Worm (Caenorhabditis elegans) whole organism, midembryonic: Measurements from ENCODE around the gene F25D1.3.

Experiments used
- T22C8.4 ChIP-seq: fragments of 200-800 bp; sonication (Bioruptor generic); IDR thresholded peaks from 2 replicates; pipeline ENCODE4 v1.3.6; 2022; ENCODE audit warnings: missing genetic modification characterization, missing compliant biosample characterization
- cog-1 ChIP-seq: sonication (generic microtip); optimal IDR thresholded peaks from 2 replicates; lab custom pipeline; 2016; ENCODE audit warnings: missing genetic modification characterization, missing compliant biosample characterization
- flt-1 ChIP-seq: fragments of 200-800 bp; sonication (Bioruptor generic); IDR thresholded peaks from 2 replicates; pipeline ENCODE4 v1.3.6; 2022; ENCODE audit warnings: missing genetic modification characterization, missing compliant biosample characterization
- klf-2 ChIP-seq: fragments of 200-800 bp; sonication (Bioruptor generic); conservative IDR thresholded peaks from 2 replicates; pipeline ENCODE4 v1.3.6; 2022; ENCODE audit warnings: missing genetic modification reagents, missing genetic modification characterization, missing compliant biosample characterization
- med-1 ChIP-seq: sonication (generic microtip); optimal IDR thresholded peaks from 2 replicates; lab custom pipeline; 2017; ENCODE audit warnings: missing genetic modification characterization, mild to moderate bottlenecking, missing compliant biosample characterization, antibody characterized with exemption, missing genetic modification reagents; ENCODE audit not compliant: insufficient read depth
- ref-1 ChIP-seq: fragments of 200-800 bp; sonication (Bioruptor generic); conservative IDR thresholded peaks from 2 replicates; pipeline ENCODE4 v1.3.6; 2022; ENCODE audit warnings: missing genetic modification reagents, missing genetic modification characterization, missing compliant biosample characterization
- tab-1 ChIP-seq: fragments of 200-800 bp; sonication (Bioruptor generic); IDR thresholded peaks from 2 replicates; pipeline ENCODE4 v1.3.6; 2022; ENCODE audit warnings: missing genetic modification characterization, missing compliant biosample characterization
- ztf-23 ChIP-seq: fragments of 200-800 bp; sonication (Bioruptor generic); IDR thresholded peaks from 2 replicates; pipeline ENCODE4 v1.3.6; 2022; ENCODE audit warnings: missing genetic modification reagents, missing genetic modification characterization, missing compliant biosample characterization
- ztf-29 ChIP-seq: fragments of 200-800 bp; sonication (Bioruptor generic); IDR thresholded peaks from 2 replicates; pipeline ENCODE4 v1.3.6; 2022; ENCODE audit warnings: missing genetic modification reagents, missing genetic modification characterization, missing compliant biosample characterization

F25D1.3 gene

ce11 chrV:10503893-10504292 lies 24.6 kb upstream of the F25D1.3 start, which contains the start of gene C35A5.10:
Gene C35A5.10, plus strand, starts transcription at chrV:10504193.
- no peak for TF ChIP-seq ref-1 (GFP tag; lab: Robert Waterston, UW)
- no peak for TF ChIP-seq tab-1 (GFP tag; lab: Robert Waterston, UW)
- no peak for TF ChIP-seq cog-1 (tag; lab: Kevin White, UChicago)
- no peak for TF ChIP-seq flt-1
- TF ChIP-seq ztf-23 (GFP tag; lab: Robert Waterston, UW), result no peak
- TF ChIP-seq med-1 (GFP tag; lab: Kevin White, UChicago), result no peak
- TF ChIP-seq klf-2 (GFP tag; lab: Robert Waterston, UW), result no peak
- TF ChIP-seq ztf-29 (GFP tag; lab: Robert Waterston, UW), result no peak
- TF ChIP-seq T22C8.4 (GFP tag; lab: Robert Waterston, UW), result no peak

- TF ChIP-seq ztf-23 (GFP tag; lab: Robert Waterston, UW) (no peak), klf-2 (GFP tag; lab: Robert Waterston, UW) (no peak), ref-1 (GFP tag; lab: Robert Waterston, UW) (no peak)
These were observed 23.0 kb upstream of the F25D1.3 start, which contains the start of gene C35A5.5 for ce11 chrV:10505553-10505952. Gene C35A5.5, plus strand, starts transcription at chrV:10505853.

- TF ChIP-seq flt-1, result no peak
- no peak for TF ChIP-seq tab-1 (GFP tag; lab: Robert Waterston, UW)
- no peak for TF ChIP-seq ztf-29 (GFP tag; lab: Robert Waterston, UW)
- TF ChIP-seq ztf-23 (GFP tag; lab: Robert Waterston, UW), result no peak
- no peak for TF ChIP-seq ref-1 (GFP tag; lab: Robert Waterston, UW)
- TF ChIP-seq T22C8.4 (GFP tag; lab: Robert Waterston, UW), result no peak
- no peak for TF ChIP-seq klf-2 (GFP tag; lab: Robert Waterston, UW)
- no peak for TF ChIP-seq cog-1 (tag; lab: Kevin White, UChicago)
- TF ChIP-seq med-1 (GFP tag; lab: Kevin White, UChicago), result no peak
These were observed 19.7 kb upstream of the F25D1.3 start, which contains the start of gene C35A5.6 for ce11 chrV:10508855-10509254. Gene C35A5.6, plus strand, starts transcription at chrV:10509137.

ce11 chrV:10514271-10514670 lies 14.3 kb upstream of the F25D1.3 start, which contains the start of gene dmsr-8:
Gene dmsr-8, minus strand, starts transcription at chrV:10514371.
- no peak for TF ChIP-seq med-1 (GFP tag; lab: Kevin White, UChicago)
- TF ChIP-seq tab-1 (GFP tag; lab: Robert Waterston, UW), result no peak
- TF ChIP-seq klf-2 (GFP tag; lab: Robert Waterston, UW), result no peak
- TF ChIP-seq ztf-23 (GFP tag; lab: Robert Waterston, UW), result no peak
- no peak for TF ChIP-seq T22C8.4 (GFP tag; lab: Robert Waterston, UW)
- no peak for TF ChIP-seq flt-1
- TF ChIP-seq ref-1 (GFP tag; lab: Robert Waterston, UW), result no peak
- no peak for TF ChIP-seq cog-1 (tag; lab: Kevin White, UChicago)
- TF ChIP-seq ztf-29 (GFP tag; lab: Robert Waterston, UW), result no peak

DNA sequence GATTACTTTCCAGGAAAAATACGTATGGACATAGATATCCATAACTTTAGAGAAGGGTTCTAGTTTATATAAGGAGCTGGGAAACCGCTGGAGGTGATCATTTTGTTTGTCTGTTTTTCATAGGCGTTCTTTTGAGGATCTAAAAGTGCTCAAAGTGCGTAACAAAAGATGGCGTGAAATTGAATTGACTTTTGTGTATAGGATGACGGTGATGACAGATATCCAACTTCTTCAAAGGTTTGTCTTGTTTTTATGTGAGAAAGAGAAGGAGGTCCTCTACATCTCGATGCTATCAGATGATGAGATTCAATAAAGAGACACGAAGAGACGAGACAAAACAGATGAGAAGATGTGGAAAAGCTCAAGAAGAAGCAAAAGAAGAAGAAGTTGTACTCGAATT lies 11.8 kb upstream of the F25D1.3 start:
- TF ChIP-seq flt-1 (no peak), ztf-23 (GFP tag; lab: Robert Waterston, UW) (no peak), med-1 (GFP tag; lab: Kevin White, UChicago) (no peak), tab-1 (GFP tag; lab: Robert Waterston, UW) (no peak), klf-2 (GFP tag; lab: Robert Waterston, UW) (no peak), ref-1 (GFP tag; lab: Robert Waterston, UW) (no peak), T22C8.4 (GFP tag; lab: Robert Waterston, UW) (no peak), cog-1 (tag; lab: Kevin White, UChicago) (no peak), ztf-29 (GFP tag; lab: Robert Waterston, UW) (no peak)

ce11 chrV:10525902-10526301 lies 2.6 kb upstream of the F25D1.3 start, which contains the start of the genes C35A5.8 and hda-11:
Gene C35A5.8, minus strand, starts transcription at chrV:10525908.
Gene hda-11, plus strand, starts transcription at chrV:10526184.
- TF ChIP-seq flt-1 (peak; percentile 79; the same call in 1 of the 2 replicates), T22C8.4 (GFP tag; lab: Robert Waterston, UW) (no peak), ztf-23 (GFP tag; lab: Robert Waterston, UW) (no peak), med-1 (GFP tag; lab: Kevin White, UChicago) (no peak), ztf-29 (GFP tag; lab: Robert Waterston, UW) (no peak), cog-1 (tag; lab: Kevin White, UChicago) (peak; percentile 3), klf-2 (GFP tag; lab: Robert Waterston, UW) (0 out of 2 replicates have a peak, but pooled peaks have one; percentile 27)

- TF ChIP-seq tab-1 (GFP tag; lab: Robert Waterston, UW), result no peak
- no peak for TF ChIP-seq klf-2 (GFP tag; lab: Robert Waterston, UW)
- TF ChIP-seq ztf-23 (GFP tag; lab: Robert Waterston, UW), result no peak
- TF ChIP-seq T22C8.4 (GFP tag; lab: Robert Waterston, UW), result no peak
- TF ChIP-seq med-1 (GFP tag; lab: Kevin White, UChicago), result no peak
- no peak for TF ChIP-seq ztf-29 (GFP tag; lab: Robert Waterston, UW)
- TF ChIP-seq flt-1, result no peak
- no peak for TF ChIP-seq ref-1 (GFP tag; lab: Robert Waterston, UW)
- no peak for TF ChIP-seq cog-1 (tag; lab: Kevin White, UChicago)
These were observed 1.1 kb downstream of the F25D1.3 start for ce11 chrV:10529600-10529999.

DNA sequence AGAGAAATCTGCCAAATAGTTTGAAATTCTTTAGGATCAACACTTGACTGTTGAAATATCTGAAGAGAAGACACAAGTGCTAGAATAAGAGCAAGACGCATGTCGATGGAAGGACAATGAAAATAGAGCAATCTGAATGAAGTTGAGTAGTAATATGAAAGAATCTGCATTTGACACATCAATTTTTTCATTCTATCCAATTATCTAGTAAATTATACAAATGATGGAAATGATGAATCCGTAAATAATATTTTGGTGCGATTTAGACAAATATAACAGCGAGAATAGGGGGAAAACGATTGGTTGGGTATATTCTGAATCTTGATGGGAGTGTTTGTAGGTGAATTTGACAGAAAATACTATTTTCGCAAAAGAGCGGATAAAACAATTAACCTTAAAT lies 4.2 kb downstream of the F25D1.3 start, which contains the start of gene txt-10:
TSS of gene txt-10 (minus strand) at position 101 of the 400 bp plus-strand sequence.
- no peak for TF ChIP-seq ref-1 (GFP tag; lab: Robert Waterston, UW)
- no peak for TF ChIP-seq med-1 (GFP tag; lab: Kevin White, UChicago)

DNA sequence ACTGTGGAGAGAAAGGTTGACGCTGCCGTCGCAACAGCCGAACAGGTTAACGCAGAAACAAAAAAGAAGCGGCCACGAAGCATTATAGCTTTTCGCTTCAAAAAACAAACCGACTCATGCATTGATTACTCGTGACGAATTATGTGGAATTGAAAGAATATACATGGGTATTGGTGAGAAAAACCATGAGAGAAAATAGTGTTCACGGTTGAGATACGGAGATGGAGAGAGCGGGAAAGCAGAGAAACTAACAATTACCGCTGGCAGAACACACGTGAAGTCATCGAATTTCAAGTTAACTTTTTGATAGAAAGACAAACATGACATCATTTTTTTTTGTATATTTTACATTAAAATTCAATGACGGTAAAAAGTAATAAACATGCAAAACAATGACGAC lies 6.8 kb downstream of the F25D1.3 start:
- TF ChIP-seq flt-1 (no peak), klf-2 (GFP tag; lab: Robert Waterston, UW) (no peak), T22C8.4 (GFP tag; lab: Robert Waterston, UW) (no peak), ztf-29 (GFP tag; lab: Robert Waterston, UW) (no peak), ref-1 (GFP tag; lab: Robert Waterston, UW) (no peak), med-1 (GFP tag; lab: Kevin White, UChicago) (no peak), cog-1 (tag; lab: Kevin White, UChicago) (no peak), ztf-23 (GFP tag; lab: Robert Waterston, UW) (no peak), tab-1 (GFP tag; lab: Robert Waterston, UW) (no peak)
